Fruit fly (Drosophila melanogaster) whole organism, prepupa: ENCODE measurements around the gene MFS3.

ENCODE experiments used
- Blimp-1 ChIP-seq: fragments of 200-800 bp; sonication (Bioruptor generic); optimal IDR thresholded peaks from 3 replicates; lab custom pipeline; 2017; ENCODE audit warnings: missing biosample characterization, missing genetic modification characterization, mild to moderate bottlenecking, moderate library complexity, missing genetic modification reagents
- CG11294 ChIP-seq: fragments of 200-800 bp; sonication (Bioruptor generic); IDR thresholded peaks from 2 replicates; pipeline ENCODE4 v1.3.6; 2022; ENCODE audit warnings: missing biosample characterization, missing genetic modification characterization
- CG11762 ChIP-seq: fragments of 200-800 bp; sonication (Bioruptor generic); optimal IDR thresholded peaks from 3 replicates; lab custom pipeline; 2016; ENCODE audit warnings: missing biosample characterization, missing genetic modification characterization; ENCODE audit not compliant: insufficient read depth
- CG11902 ChIP-seq: fragments of 200-800 bp; sonication (Bioruptor generic); optimal IDR thresholded peaks from 3 replicates; lab custom pipeline; 2016; ENCODE audit warnings: missing biosample characterization, missing genetic modification characterization
- CG15336 ChIP-seq: fragments of 200-800 bp; sonication (Bioruptor generic); IDR thresholded peaks from 2 replicates; pipeline ENCODE4 v1.3.6; 2022; ENCODE audit warnings: missing biosample characterization, missing genetic modification characterization
- CG1621 ChIP-seq: fragments of 200-800 bp; sonication (Bioruptor generic); optimal IDR thresholded peaks from 3 replicates; lab custom pipeline; 2018; ENCODE audit warnings: missing biosample characterization, mild to moderate bottlenecking, missing genetic modification characterization
- CG16779 ChIP-seq: fragments of 200-800 bp; sonication (Bioruptor generic); optimal IDR thresholded peaks from 3 replicates; lab custom pipeline; 2017; ENCODE audit warnings: missing biosample characterization, mild to moderate bottlenecking, missing genetic modification characterization
- CG3032 ChIP-seq: fragments of 200-800 bp; optimal IDR thresholded peaks from 2 replicates; lab custom pipeline; 2019; ENCODE audit warnings: missing biosample characterization, mild to moderate bottlenecking, missing genetic modification characterization, moderate library complexity
- CG31627 ChIP-seq: fragments of 200-800 bp; sonication (Bioruptor generic); optimal IDR thresholded peaks from 3 replicates; lab custom pipeline; 2016; ENCODE audit warnings: missing biosample characterization, missing genetic modification characterization
- CG32006 ChIP-seq: fragments of 200-800 bp; sonication (Bioruptor generic); optimal IDR thresholded peaks from 3 replicates; lab custom pipeline; 2017; ENCODE audit warnings: missing biosample characterization, mild to moderate bottlenecking, missing genetic modification characterization
- CG34406 ChIP-seq: fragments of 200-800 bp; sonication (Bioruptor generic); optimal IDR thresholded peaks from 3 replicates; lab custom pipeline; 2016; ENCODE audit warnings: missing biosample characterization, missing genetic modification characterization
- CG3919 ChIP-seq: fragments of 200-800 bp; sonication (Bioruptor generic); optimal IDR thresholded peaks from 3 replicates; lab custom pipeline; 2016; ENCODE audit warnings: missing biosample characterization, missing genetic modification characterization
- CG6163 ChIP-seq: fragments of 200-800 bp; sonication (Bioruptor generic); IDR thresholded peaks from 3 replicates; pipeline ENCODE4 v1.3.6; 2022; ENCODE audit warnings: missing biosample characterization, missing genetic modification characterization
- CG6276 ChIP-seq: fragments of 200-800 bp; sonication (Bioruptor generic); optimal IDR thresholded peaks from 2 replicates; lab custom pipeline; 2017; ENCODE audit warnings: missing biosample characterization, mild to moderate bottlenecking, missing genetic modification characterization
- CG6792 ChIP-seq: fragments of 200-800 bp; sonication (Bioruptor generic); optimal IDR thresholded peaks from 3 replicates; lab custom pipeline; 2016; ENCODE audit warnings: missing biosample characterization, missing genetic modification characterization
- CG6808 ChIP-seq: fragments of 200-800 bp; sonication (Bioruptor generic); optimal IDR thresholded peaks from 3 replicates; lab custom pipeline; 2017; ENCODE audit warnings: missing biosample characterization, missing genetic modification characterization, mild to moderate bottlenecking, moderate library complexity, missing genetic modification reagents
- CG6854 ChIP-seq: fragments of 200-800 bp; sonication (Bioruptor generic); optimal IDR thresholded peaks from 2 replicates; lab custom pipeline; 2017; ENCODE audit warnings: missing biosample characterization, mild to moderate bottlenecking, missing genetic modification characterization
- CG7368 ChIP-seq: fragments of 200-800 bp; sonication (Bioruptor generic); optimal IDR thresholded peaks from 3 replicates; lab custom pipeline; 2016; ENCODE audit warnings: missing biosample characterization, missing genetic modification characterization
- CG8119 ChIP-seq: fragments of 200-800 bp; sonication (Bioruptor generic); IDR thresholded peaks from 3 replicates; pipeline ENCODE4 v1.3.6; 2022; ENCODE audit warnings: missing biosample characterization, missing genetic modification characterization
- CG8319 ChIP-seq: fragments of 200-800 bp; sonication (Bioruptor generic); optimal IDR thresholded peaks from 3 replicates; lab custom pipeline; 2016; ENCODE audit warnings: missing biosample characterization, missing genetic modification characterization
- CG8632 ChIP-seq: fragments of 200-800 bp; sonication (Bioruptor generic); optimal IDR thresholded peaks from 3 replicates; lab custom pipeline; 2016; ENCODE audit warnings: missing biosample characterization, missing genetic modification characterization
- CG9139 ChIP-seq: fragments of 200-800 bp; sonication (Bioruptor generic); optimal IDR thresholded peaks from 3 replicates; lab custom pipeline; 2017; ENCODE audit warnings: missing biosample characterization, mild to moderate bottlenecking, missing genetic modification characterization
- Eip75B ChIP-seq: fragments of 200-800 bp; sonication (Bioruptor generic); optimal IDR thresholded peaks from 3 replicates; lab custom pipeline; 2016; ENCODE audit warnings: missing biosample characterization, missing genetic modification characterization
- Eip78C ChIP-seq: fragments of 200-800 bp; sonication (Bioruptor generic); peaks from one replicate; lab custom pipeline; 2016; ENCODE audit warnings: missing biosample characterization, missing genetic modification characterization
- Ets96B ChIP-seq: fragments of 200-800 bp; optimal IDR thresholded peaks from 2 replicates; lab custom pipeline; 2019; ENCODE audit warnings: missing biosample characterization, mild to moderate bottlenecking, missing genetic modification characterization, moderate library complexity
- Gug ChIP-seq: fragments of 200-800 bp; sonication (Bioruptor generic); IDR thresholded peaks from 2 replicates; pipeline ENCODE4 v1.3.6; 2022; ENCODE audit warnings: missing biosample characterization, missing genetic modification characterization
- Hr38 ChIP-seq: sonication (Bioruptor generic); optimal IDR thresholded peaks from 2 replicates; lab custom pipeline; 2016; ENCODE audit warnings: missing biosample characterization, missing genetic modification characterization
- Hr39 ChIP-seq: fragments of 200-800 bp; sonication (Bioruptor generic); optimal IDR thresholded peaks from 2 replicates; lab custom pipeline; 2016; ENCODE audit warnings: missing biosample characterization, missing genetic modification characterization
- Hr4 ChIP-seq: fragments of 200-800 bp; sonication (Bioruptor generic); optimal IDR thresholded peaks from 3 replicates; lab custom pipeline; 2016; ENCODE audit warnings: missing biosample characterization, missing genetic modification characterization
- Lpt ChIP-seq: fragments of 200-800 bp; sonication (Bioruptor generic); optimal IDR thresholded peaks from 3 replicates; lab custom pipeline; 2016; ENCODE audit warnings: missing biosample characterization, missing genetic modification characterization
- Met ChIP-seq: fragments of 200-800 bp; sonication (Bioruptor generic); optimal IDR thresholded peaks from 3 replicates; lab custom pipeline; 2016; ENCODE audit warnings: missing biosample characterization, missing genetic modification characterization
- OdsH ChIP-seq: fragments of 200-800 bp; sonication (Bioruptor generic); optimal IDR thresholded peaks from 3 replicates; lab custom pipeline; 2016; ENCODE audit warnings: missing biosample characterization, missing genetic modification characterization
- Smox ChIP-seq: fragments of 200-800 bp; sonication (Bioruptor generic); optimal IDR thresholded peaks from 3 replicates; lab custom pipeline; 2016; ENCODE audit warnings: missing biosample characterization, missing genetic modification characterization
- Sox14 ChIP-seq: fragments of 200-800 bp; sonication (Bioruptor generic); optimal IDR thresholded peaks from 3 replicates; lab custom pipeline; 2016; ENCODE audit warnings: missing biosample characterization, missing genetic modification characterization
- Sox15 ChIP-seq: fragments of 200-800 bp; sonication (Bioruptor generic); optimal IDR thresholded peaks from 3 replicates; lab custom pipeline; 2016; ENCODE audit warnings: missing biosample characterization, missing genetic modification characterization
- acj6 ChIP-seq: fragments of 200-800 bp; sonication (Bioruptor generic); optimal IDR thresholded peaks from 3 replicates; lab custom pipeline; 2016; ENCODE audit warnings: missing biosample characterization, missing genetic modification characterization
- cyc ChIP-seq: fragments of 200-800 bp; sonication (Bioruptor generic); optimal IDR thresholded peaks from 3 replicates; lab custom pipeline; 2016; ENCODE audit warnings: missing biosample characterization, missing genetic modification characterization
- dac ChIP-seq: fragments of 200-800 bp; sonication (Bioruptor generic); optimal IDR thresholded peaks from 2 replicates; lab custom pipeline; 2017; ENCODE audit warnings: missing biosample characterization, mild to moderate bottlenecking, missing genetic modification characterization
- dsx ChIP-seq: fragments of 200-800 bp; optimal IDR thresholded peaks from 3 replicates; lab custom pipeline; 2019; ENCODE audit warnings: missing biosample characterization, mild to moderate bottlenecking, missing genetic modification characterization, moderate library complexity; ENCODE audit not compliant: poor library complexity, severe bottlenecking
- eg ChIP-seq: fragments of 200-800 bp; sonication (Bioruptor generic); IDR thresholded peaks from 3 replicates; pipeline ENCODE4 v1.3.6; 2022; ENCODE audit warnings: missing biosample characterization, missing genetic modification characterization
- esn ChIP-seq: fragments of 200-800 bp; sonication (Bioruptor generic); optimal IDR thresholded peaks from 2 replicates; lab custom pipeline; 2016; ENCODE audit warnings: missing biosample characterization, mild to moderate bottlenecking, missing genetic modification characterization, moderate library complexity
- lz ChIP-seq: fragments of 200-800 bp; sonication (Bioruptor generic); optimal IDR thresholded peaks from 3 replicates; lab custom pipeline; 2016; ENCODE audit warnings: missing biosample characterization, missing genetic modification characterization
- net ChIP-seq: fragments of 200-800 bp; sonication (Bioruptor generic); optimal IDR thresholded peaks from 3 replicates; lab custom pipeline; 2016; ENCODE audit warnings: missing biosample characterization, missing genetic modification characterization
- pdm3 ChIP-seq: fragments of 200-800 bp; sonication (Bioruptor generic); optimal IDR thresholded peaks from 3 replicates; lab custom pipeline; 2016; ENCODE audit warnings: missing biosample characterization, missing genetic modification characterization
- salr ChIP-seq, 2 experiments: fragments of 200-800 bp; sonication (Bioruptor generic); optimal IDR thresholded peaks; 3 replicates each; lab custom pipeline; 2016 to 2018; ENCODE audit warnings: missing biosample characterization in 2 of 2, missing genetic modification characterization in 2 of 2, mild to moderate bottlenecking in 1 of 2
- spab ChIP-seq: fragments of 200-800 bp; sonication (Bioruptor generic); optimal IDR thresholded peaks from 2 replicates; lab custom pipeline; 2017; ENCODE audit warnings: missing biosample characterization, mild to moderate bottlenecking, missing genetic modification characterization, missing genetic modification reagents
- ss ChIP-seq, 2 experiments: fragments of 200-800 bp; sonication (Bioruptor generic); optimal IDR thresholded peaks; 2 replicates in 1 of 2; 3 replicates in 1 of 2; lab custom pipeline; 2017 to 2018; ENCODE audit warnings: mild to moderate bottlenecking in 2 of 2, missing biosample characterization in 2 of 2, missing genetic modification characterization in 2 of 2, moderate library complexity in 1 of 2
- vri ChIP-seq: fragments of 200-800 bp; sonication (Bioruptor generic); optimal IDR thresholded peaks from 3 replicates; lab custom pipeline; 2016; ENCODE audit warnings: missing biosample characterization, mild to moderate bottlenecking, missing genetic modification characterization

MFS3 gene

dm6 chr2L:1169867-1170415, 26.9 kb downstream of the MFS3 start, which contains the start of the genes CG31922 and Plap (continued):
- TF ChIP-seq CG6276 (GFP tag; lab: Kevin White, UChicago) (no peak), net (GFP tag; lab: Kevin White, UChicago) (peak; percentile 18), Sox15 (GFP tag; lab: Kevin White, UChicago) (peak; percentile 45), esn (GFP tag; lab: Kevin White, UChicago) (peak; percentile 82), Eip75B (GFP tag; lab: Kevin White, UChicago) (no peak), pdm3 (GFP tag; lab: Kevin White, UChicago) (no peak), CG11294 (no peak), CG11902 (GFP tag; lab: Kevin White, UChicago) (peak; percentile 40), OdsH (no peak), CG3032 (tag; lab: Kevin White, UChicago) (peak; percentile 67), salr (GFP tag; optimal IDR thresholded peaks at IDR 0.05; lab: Kevin White, UChicago) (no peak), CG6792 (peak; percentile 59), CG6854 (GFP tag; lab: Kevin White, UChicago) (no peak)

DNA sequence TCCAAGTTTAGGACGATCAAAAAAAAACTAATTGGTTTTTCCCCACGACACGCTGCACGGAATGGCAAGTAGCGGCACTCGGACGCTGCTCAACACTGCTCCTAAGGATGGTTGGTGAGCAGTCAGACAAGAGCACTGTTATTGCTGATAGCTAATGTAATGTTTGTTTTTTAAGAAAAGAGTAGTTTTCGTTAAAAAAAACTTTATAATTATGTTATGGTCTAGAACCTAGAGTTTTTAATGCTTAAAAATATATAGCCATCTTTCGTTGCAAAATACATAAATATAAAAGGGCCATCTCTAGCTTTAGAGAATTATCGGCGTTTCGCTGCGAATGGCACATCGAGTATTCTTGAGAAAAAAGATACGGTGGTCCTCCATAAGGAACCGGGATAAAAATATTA, 29.7 kb downstream of the MFS3 start, which contains the start of the genes Charon and CG4887:
Gene Charon, minus strand, starts transcription at position 102 of the 404 bp plus-strand sequence.
Gene CG4887, plus strand, starts transcription at position 306 of the 404 bp plus-strand sequence.
- TF ChIP-seq CG31627 (GFP tag; lab: Kevin White, UChicago) (peak; percentile 92), vri (GFP tag; lab: Kevin White, UChicago) (no peak), Smox (GFP tag; lab: Kevin White, UChicago) (no peak), dsx (no peak), Sox14 (GFP tag; lab: Kevin White, UChicago) (no peak), Ets96B (tag; lab: Kevin White, UChicago) (peak; percentile 58), OdsH (no peak), Eip78C (no peak), pdm3 (GFP tag; lab: Kevin White, UChicago) (no peak), lz (peak; percentile 87), CG3032 (tag; lab: Kevin White, UChicago) (peak; percentile 78), Hr38 (peak; percentile 25), CG9139 (GFP tag; lab: Kevin White, UChicago) (no peak), Lpt (peak; percentile 35), Hr4 (GFP tag; lab: Kevin White, UChicago) (no peak), Met (no peak), salr (GFP tag; optimal IDR thresholded peaks at IDR 0.05; lab: Kevin White, UChicago) (peak in 1 of 2 experiments; percentile 29), cyc (GFP tag; lab: Kevin White, UChicago) (peak; percentile 87), CG34406 (GFP tag; lab: Kevin White, UChicago) (no peak), CG7368 (no peak), CG32006 (GFP tag; lab: Kevin White, UChicago) (no peak), CG8319 (GFP tag; lab: Kevin White, UChicago) (peak; percentile 64), CG11762 (GFP tag; lab: Kevin White, UChicago) (peak; percentile 50), acj6 (GFP tag; lab: Kevin White, UChicago) (no peak), CG1621 (peak; percentile 48), Hr39 (GFP tag; lab: Kevin White, UChicago) (peak; percentile 89), CG11294 (peak; percentile 66; the same call in 1 of the 2 replicates), Gug (peak; percentile 76), spab (GFP tag; lab: Kevin White, UChicago) (no peak), ss (GFP tag; optimal IDR thresholded peaks at IDR 0.05; lab: Kevin White, UChicago) (no peak), CG8119 (GFP tag; lab: Robert Waterston, UW) (peak; percentile 37; the same call in 2 of the 3 replicates), dac (peak; percentile 46), CG3919 (GFP tag; lab: Kevin White, UChicago) (no peak), CG6163 (GFP tag; lab: Robert Waterston, UW) (peak; percentile 50; the same call in 2 of the 3 replicates), CG8632 (GFP tag; lab: Kevin White, UChicago) (no peak), eg (peak; percentile 64; the same call in 2 of the 3 replicates), Sox15 (GFP tag; lab: Kevin White, UChicago) (peak; percentile 77), CG6808 (GFP tag; lab: Kevin White, UChicago) (no peak), CG15336 (peak; percentile 41; the same call in 1 of the 2 replicates), CG6792 (peak; percentile 74), net (GFP tag; lab: Kevin White, UChicago) (no peak), CG16779 (tag; lab: Kevin White, UChicago) (no peak), esn (GFP tag; lab: Kevin White, UChicago) (peak; percentile 90), Blimp-1 (no peak)
